Fruit fly (Drosophila melanogaster) whole organism, prepupa: ENCODE data around the gene CG8372.

ENCODE experiments used
- Blimp-1 ChIP-seq: fragments of 200-800 bp; sonication (Bioruptor generic); optimal IDR thresholded peaks from 3 replicates; lab custom pipeline; 2017; ENCODE audit warnings: missing biosample characterization, missing genetic modification characterization, mild to moderate bottlenecking, moderate library complexity, missing genetic modification reagents
- CG10669 ChIP-seq: fragments of 200-800 bp; sonication (Bioruptor generic); optimal IDR thresholded peaks from 3 replicates; lab custom pipeline; 2018; ENCODE audit warnings: missing biosample characterization, mild to moderate bottlenecking, missing genetic modification characterization, moderate library complexity
- CG11294 ChIP-seq: fragments of 200-800 bp; sonication (Bioruptor generic); IDR thresholded peaks from 2 replicates; pipeline ENCODE4 v1.3.6; 2022; ENCODE audit warnings: missing biosample characterization, missing genetic modification characterization
- CG11762 ChIP-seq: fragments of 200-800 bp; sonication (Bioruptor generic); optimal IDR thresholded peaks from 3 replicates; lab custom pipeline; 2016; ENCODE audit warnings: missing biosample characterization, missing genetic modification characterization; ENCODE audit not compliant: insufficient read depth
- CG11902 ChIP-seq: fragments of 200-800 bp; sonication (Bioruptor generic); optimal IDR thresholded peaks from 3 replicates; lab custom pipeline; 2016; ENCODE audit warnings: missing biosample characterization, missing genetic modification characterization
- CG1621 ChIP-seq: fragments of 200-800 bp; sonication (Bioruptor generic); optimal IDR thresholded peaks from 3 replicates; lab custom pipeline; 2018; ENCODE audit warnings: missing biosample characterization, mild to moderate bottlenecking, missing genetic modification characterization
- CG16779 ChIP-seq: fragments of 200-800 bp; sonication (Bioruptor generic); optimal IDR thresholded peaks from 3 replicates; lab custom pipeline; 2017; ENCODE audit warnings: missing biosample characterization, mild to moderate bottlenecking, missing genetic modification characterization
- CG3032 ChIP-seq: fragments of 200-800 bp; optimal IDR thresholded peaks from 2 replicates; lab custom pipeline; 2019; ENCODE audit warnings: missing biosample characterization, mild to moderate bottlenecking, missing genetic modification characterization, moderate library complexity
- CG31627 ChIP-seq: fragments of 200-800 bp; sonication (Bioruptor generic); optimal IDR thresholded peaks from 3 replicates; lab custom pipeline; 2016; ENCODE audit warnings: missing biosample characterization, missing genetic modification characterization
- CG34406 ChIP-seq: fragments of 200-800 bp; sonication (Bioruptor generic); optimal IDR thresholded peaks from 3 replicates; lab custom pipeline; 2016; ENCODE audit warnings: missing biosample characterization, missing genetic modification characterization
- CG3919 ChIP-seq: fragments of 200-800 bp; sonication (Bioruptor generic); optimal IDR thresholded peaks from 3 replicates; lab custom pipeline; 2016; ENCODE audit warnings: missing biosample characterization, missing genetic modification characterization
- CG4318 ChIP-seq: fragments of 200-800 bp; sonication (Bioruptor generic); optimal IDR thresholded peaks from 3 replicates; lab custom pipeline; 2017; ENCODE audit warnings: missing biosample characterization, mild to moderate bottlenecking, missing genetic modification characterization
- CG6163 ChIP-seq: fragments of 200-800 bp; sonication (Bioruptor generic); IDR thresholded peaks from 3 replicates; pipeline ENCODE4 v1.3.6; 2022; ENCODE audit warnings: missing biosample characterization, missing genetic modification characterization
- CG6276 ChIP-seq: fragments of 200-800 bp; sonication (Bioruptor generic); optimal IDR thresholded peaks from 2 replicates; lab custom pipeline; 2017; ENCODE audit warnings: missing biosample characterization, mild to moderate bottlenecking, missing genetic modification characterization
- CG6792 ChIP-seq: fragments of 200-800 bp; sonication (Bioruptor generic); optimal IDR thresholded peaks from 3 replicates; lab custom pipeline; 2016; ENCODE audit warnings: missing biosample characterization, missing genetic modification characterization
- CG6854 ChIP-seq: fragments of 200-800 bp; sonication (Bioruptor generic); optimal IDR thresholded peaks from 2 replicates; lab custom pipeline; 2017; ENCODE audit warnings: missing biosample characterization, mild to moderate bottlenecking, missing genetic modification characterization
- CG7368 ChIP-seq: fragments of 200-800 bp; sonication (Bioruptor generic); optimal IDR thresholded peaks from 3 replicates; lab custom pipeline; 2016; ENCODE audit warnings: missing biosample characterization, missing genetic modification characterization
- CG8319 ChIP-seq: fragments of 200-800 bp; sonication (Bioruptor generic); optimal IDR thresholded peaks from 3 replicates; lab custom pipeline; 2016; ENCODE audit warnings: missing biosample characterization, missing genetic modification characterization
- CG8632 ChIP-seq: fragments of 200-800 bp; sonication (Bioruptor generic); optimal IDR thresholded peaks from 3 replicates; lab custom pipeline; 2016; ENCODE audit warnings: missing biosample characterization, missing genetic modification characterization
- CG9139 ChIP-seq: fragments of 200-800 bp; sonication (Bioruptor generic); optimal IDR thresholded peaks from 3 replicates; lab custom pipeline; 2017; ENCODE audit warnings: missing biosample characterization, mild to moderate bottlenecking, missing genetic modification characterization
- Eip75B ChIP-seq: fragments of 200-800 bp; sonication (Bioruptor generic); optimal IDR thresholded peaks from 3 replicates; lab custom pipeline; 2016; ENCODE audit warnings: missing biosample characterization, missing genetic modification characterization
- Ets96B ChIP-seq: fragments of 200-800 bp; optimal IDR thresholded peaks from 2 replicates; lab custom pipeline; 2019; ENCODE audit warnings: missing biosample characterization, mild to moderate bottlenecking, missing genetic modification characterization, moderate library complexity
- Gug ChIP-seq: fragments of 200-800 bp; sonication (Bioruptor generic); IDR thresholded peaks from 2 replicates; pipeline ENCODE4 v1.3.6; 2022; ENCODE audit warnings: missing biosample characterization, missing genetic modification characterization
- Hr38 ChIP-seq: sonication (Bioruptor generic); optimal IDR thresholded peaks from 2 replicates; lab custom pipeline; 2016; ENCODE audit warnings: missing biosample characterization, missing genetic modification characterization
- Hr39 ChIP-seq: fragments of 200-800 bp; sonication (Bioruptor generic); optimal IDR thresholded peaks from 2 replicates; lab custom pipeline; 2016; ENCODE audit warnings: missing biosample characterization, missing genetic modification characterization
- Hr4 ChIP-seq: fragments of 200-800 bp; sonication (Bioruptor generic); optimal IDR thresholded peaks from 3 replicates; lab custom pipeline; 2016; ENCODE audit warnings: missing biosample characterization, missing genetic modification characterization
- Met ChIP-seq: fragments of 200-800 bp; sonication (Bioruptor generic); optimal IDR thresholded peaks from 3 replicates; lab custom pipeline; 2016; ENCODE audit warnings: missing biosample characterization, missing genetic modification characterization
- Sox15 ChIP-seq: fragments of 200-800 bp; sonication (Bioruptor generic); optimal IDR thresholded peaks from 3 replicates; lab custom pipeline; 2016; ENCODE audit warnings: missing biosample characterization, missing genetic modification characterization
- achi ChIP-seq: fragments of 200-800 bp; sonication (Bioruptor generic); optimal IDR thresholded peaks from 3 replicates; lab custom pipeline; 2016; ENCODE audit warnings: missing biosample characterization, missing genetic modification characterization
- acj6 ChIP-seq: fragments of 200-800 bp; sonication (Bioruptor generic); optimal IDR thresholded peaks from 3 replicates; lab custom pipeline; 2016; ENCODE audit warnings: missing biosample characterization, missing genetic modification characterization
- dac ChIP-seq: fragments of 200-800 bp; sonication (Bioruptor generic); optimal IDR thresholded peaks from 2 replicates; lab custom pipeline; 2017; ENCODE audit warnings: missing biosample characterization, mild to moderate bottlenecking, missing genetic modification characterization
- fd85E ChIP-seq: fragments of 200-800 bp; sonication (Bioruptor generic); optimal IDR thresholded peaks from 3 replicates; lab custom pipeline; 2016; ENCODE audit warnings: missing biosample characterization, missing genetic modification characterization
- fkh ChIP-seq: fragments of 200-800 bp; sonication (Bioruptor generic); optimal IDR thresholded peaks from 3 replicates; lab custom pipeline; 2017; ENCODE audit warnings: missing biosample characterization, mild to moderate bottlenecking, missing genetic modification characterization, moderate library complexity
- lz ChIP-seq: fragments of 200-800 bp; sonication (Bioruptor generic); optimal IDR thresholded peaks from 3 replicates; lab custom pipeline; 2016; ENCODE audit warnings: missing biosample characterization, missing genetic modification characterization
- pdm3 ChIP-seq: fragments of 200-800 bp; sonication (Bioruptor generic); optimal IDR thresholded peaks from 3 replicates; lab custom pipeline; 2016; ENCODE audit warnings: missing biosample characterization, missing genetic modification characterization
- salr ChIP-seq, 2 experiments: fragments of 200-800 bp; sonication (Bioruptor generic); optimal IDR thresholded peaks; 3 replicates each; lab custom pipeline; 2016 to 2018; ENCODE audit warnings: missing biosample characterization in 2 of 2, missing genetic modification characterization in 2 of 2, mild to moderate bottlenecking in 1 of 2
- svp ChIP-seq: fragments of 200-800 bp; sonication (Bioruptor generic); peaks from one replicate; lab custom pipeline; 2016; ENCODE audit warnings: missing biosample characterization, missing genetic modification characterization
- vri ChIP-seq: fragments of 200-800 bp; sonication (Bioruptor generic); optimal IDR thresholded peaks from 3 replicates; lab custom pipeline; 2016; ENCODE audit warnings: missing biosample characterization, mild to moderate bottlenecking, missing genetic modification characterization

The CG8372 gene

DNA sequence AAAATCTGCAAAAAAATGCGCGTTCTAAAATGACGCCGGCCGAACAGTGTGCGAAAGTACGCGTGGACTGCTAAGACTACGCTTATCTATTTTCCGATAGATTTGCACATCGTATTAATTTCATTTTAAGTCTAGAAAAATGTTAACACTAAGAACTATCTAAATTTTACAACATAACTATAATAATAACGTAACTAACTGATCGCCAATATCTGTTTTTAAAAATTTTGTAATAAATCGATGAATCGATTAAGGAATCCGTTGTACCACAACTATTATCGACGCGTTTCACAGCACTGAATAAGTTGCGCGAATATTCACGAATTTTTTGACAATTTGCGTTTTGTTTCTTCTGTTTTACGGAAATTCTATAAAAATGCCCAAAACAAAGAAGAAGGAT lies 1.6 kb downstream of the CG8372 start, which contains the start of gene Ssb-c31a (continued):
- TF ChIP-seq CG11902 (GFP tag; lab: Kevin White, UChicago) (no peak), Hr4 (GFP tag; lab: Kevin White, UChicago) (peak; percentile 50), CG6854 (GFP tag; lab: Kevin White, UChicago) (no peak), Hr39 (peak; percentile 47), Eip75B (GFP tag; lab: Kevin White, UChicago) (peak; percentile 70), CG9139 (GFP tag; lab: Kevin White, UChicago) (peak; percentile 5), CG11762 (GFP tag; lab: Kevin White, UChicago) (peak; percentile 7), CG3032 (peak; percentile 44), CG10669 (GFP tag; lab: Kevin White, UChicago) (peak; percentile 26), Gug (GFP tag; lab: Robert Waterston, UW) (no peak; the same call in 1 of the 2 replicates), fd85E (no peak), CG6276 (GFP tag; lab: Kevin White, UChicago) (no peak), CG11294 (no peak), CG1621 (tag; lab: Kevin White, UChicago) (no peak), achi (peak; percentile 63), Ets96B (tag; lab: Kevin White, UChicago) (peak; percentile 40), CG3919 (GFP tag; lab: Kevin White, UChicago) (peak; percentile 64), CG34406 (GFP tag; lab: Kevin White, UChicago) (peak; percentile 4), Met (GFP tag; lab: Kevin White, UChicago) (peak; percentile 69), Hr38 (no peak), CG4318 (no peak), CG8632 (GFP tag; lab: Kevin White, UChicago) (no peak), vri (GFP tag; lab: Kevin White, UChicago) (peak; percentile 46), salr (GFP tag; optimal IDR thresholded peaks at IDR 0.05; lab: Kevin White, UChicago) (peak in 1 of 2 experiments; percentile 7), svp (GFP tag; lab: Kevin White, UChicago) (peak; percentile 66), CG7368 (GFP tag; lab: Kevin White, UChicago) (no peak)

DNA sequence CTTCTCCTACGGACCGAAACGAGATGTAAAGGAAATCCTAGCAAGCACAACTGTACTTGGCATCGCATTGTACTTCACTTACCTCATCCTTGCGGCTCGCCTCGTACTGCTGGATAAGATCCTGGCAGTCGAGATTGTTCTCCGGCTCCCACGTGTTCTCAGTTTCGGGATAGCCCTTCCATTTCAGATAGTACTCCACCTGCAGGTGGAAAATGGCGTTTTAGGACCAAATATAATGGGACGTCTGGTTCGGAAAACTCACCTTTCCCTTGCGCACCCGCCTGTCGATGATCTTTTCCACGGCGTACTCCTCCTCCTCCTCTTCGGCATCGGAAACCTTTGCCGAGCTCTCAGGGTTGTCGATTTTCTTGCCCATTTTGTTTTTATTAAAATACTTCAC lies 2.2 kb downstream of the CG8372 start:
- TF ChIP-seq lz (GFP tag; lab: Kevin White, UChicago) (no peak), CG9139 (GFP tag; lab: Kevin White, UChicago) (no peak), CG8319 (GFP tag; lab: Kevin White, UChicago) (no peak), acj6 (GFP tag; lab: Kevin White, UChicago) (no peak)

DNA sequence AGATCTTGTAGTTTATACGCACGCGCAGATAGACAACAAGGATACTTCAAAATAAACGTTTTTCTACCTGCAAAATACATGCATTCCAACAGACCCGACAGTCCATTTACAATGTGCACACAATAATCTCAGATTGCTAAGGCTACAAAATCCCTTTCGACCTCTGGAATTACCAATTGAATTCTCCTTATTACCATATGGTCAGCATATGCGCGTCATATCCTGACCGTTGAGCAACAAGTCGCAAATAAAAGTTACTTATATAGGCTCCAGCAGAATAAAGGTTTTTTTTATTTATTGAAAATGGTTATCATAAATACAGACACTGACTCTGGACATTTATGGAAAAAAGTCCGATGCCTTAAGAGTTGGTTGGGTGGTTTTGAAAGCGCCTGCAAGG lies 3.3 kb downstream of the CG8372 start:
- TF ChIP-seq achi (no peak), CG6792 (no peak), CG9139 (GFP tag; lab: Kevin White, UChicago) (no peak), CG31627 (no peak), Blimp-1 (GFP tag; lab: Kevin White, UChicago) (no peak), Sox15 (GFP tag; lab: Kevin White, UChicago) (no peak), CG4318 (no peak), dac (GFP tag; lab: Kevin White, UChicago) (no peak), CG6276 (GFP tag; lab: Kevin White, UChicago) (no peak), CG6163 (GFP tag; lab: Robert Waterston, UW) (no peak), fkh (no peak), CG16779 (tag; lab: Kevin White, UChicago) (no peak), lz (GFP tag; lab: Kevin White, UChicago) (no peak), Ets96B (tag; lab: Kevin White, UChicago) (no peak), pdm3 (GFP tag; lab: Kevin White, UChicago) (no peak)
